Fruit fly (Drosophila melanogaster) whole organism, adult: ENCODE results near the gene CG7560.

Experiments
- CG11617 ChIP-seq: fragments of 200-800 bp; sonication (Bioruptor generic); optimal IDR thresholded peaks from 2 replicates; lab custom pipeline; 2017; ENCODE audit warnings: mild to moderate bottlenecking, missing biosample characterization, missing genetic modification reagents, missing genetic modification characterization
- CG12768 ChIP-seq: fragments of 200-800 bp; sonication (Bioruptor generic); optimal IDR thresholded peaks from 2 replicates; lab custom pipeline; 2017; ENCODE audit warnings: missing biosample characterization, missing genetic modification characterization, mild to moderate bottlenecking, moderate library complexity, missing genetic modification reagents
- CG14711 ChIP-seq: fragments of 200-800 bp; sonication (Bioruptor generic); optimal IDR thresholded peaks from 2 replicates; lab custom pipeline; 2018; ENCODE audit warnings: missing biosample characterization, mild to moderate bottlenecking, missing genetic modification characterization, moderate library complexity
- CG1620 ChIP-seq: fragments of 200-800 bp; sonication (Bioruptor generic); optimal IDR thresholded peaks from 2 replicates; lab custom pipeline; 2016; ENCODE audit warnings: missing biosample characterization, missing genetic modification characterization
- CG33017 ChIP-seq: fragments of 200-800 bp; sonication (Bioruptor generic); optimal IDR thresholded peaks from 2 replicates; lab custom pipeline; 2018; ENCODE audit warnings: missing biosample characterization, mild to moderate bottlenecking, missing genetic modification characterization, moderate library complexity
- CG5204 ChIP-seq: fragments of 200-800 bp; sonication (Bioruptor generic); optimal IDR thresholded peaks from 2 replicates; lab custom pipeline; 2016; ENCODE audit warnings: missing biosample characterization, missing genetic modification characterization
- CG7045 ChIP-seq: fragments of 200-800 bp; sonication (Bioruptor generic); optimal IDR thresholded peaks from 2 replicates; lab custom pipeline; 2017; ENCODE audit warnings: missing biosample characterization, mild to moderate bottlenecking, missing genetic modification characterization
- CG7101 ChIP-seq: fragments of 200-800 bp; sonication (Bioruptor generic); optimal IDR thresholded peaks from 2 replicates; lab custom pipeline; 2018; ENCODE audit warnings: missing biosample characterization, mild to moderate bottlenecking, missing genetic modification characterization, moderate library complexity
- Clk ChIP-seq: fragments of 200-800 bp; sonication (Bioruptor generic); optimal IDR thresholded peaks from 2 replicates; lab custom pipeline; 2017; ENCODE audit warnings: missing biosample characterization, missing genetic modification characterization
- Hr96 ChIP-seq: fragments of 200-800 bp; sonication (Bioruptor generic); optimal IDR thresholded peaks from 2 replicates; lab custom pipeline; 2016; ENCODE audit warnings: missing biosample characterization, missing genetic modification characterization
- Mnt ChIP-seq: fragments of 200-800 bp; sonication (Bioruptor generic); optimal IDR thresholded peaks from 2 replicates; lab custom pipeline; 2016; ENCODE audit warnings: missing biosample characterization, mild to moderate bottlenecking, missing genetic modification characterization
- bab1 ChIP-seq: fragments of 200-800 bp; sonication (Bioruptor generic); optimal IDR thresholded peaks from 3 replicates; lab custom pipeline; 2019; ENCODE audit warnings: missing biosample characterization, mild to moderate bottlenecking, missing genetic modification characterization, moderate library complexity
- cic ChIP-seq: fragments of 200-800 bp; sonication (Bioruptor generic); optimal IDR thresholded peaks from 2 replicates; lab custom pipeline; 2017; ENCODE audit warnings: missing biosample characterization, mild to moderate bottlenecking, missing genetic modification characterization, moderate library complexity
- cnc ChIP-seq, 2 experiments: fragments of >200 bp; optimal IDR thresholded peaks; 2 replicates each; lab custom pipeline; 2017
- kay ChIP-seq: fragments of 200-800 bp; sonication (Bioruptor generic); peaks from one replicate; lab custom pipeline; 2016; ENCODE audit warnings: missing biosample characterization, missing genetic modification characterization, borderline replicate concordance
- ovo ChIP-seq: fragments of 200-800 bp; sonication (Bioruptor generic); optimal IDR thresholded peaks from 2 replicates; lab custom pipeline; 2016; ENCODE audit warnings: missing biosample characterization, missing genetic modification characterization
- pad ChIP-seq: fragments of 200-800 bp; sonication (Bioruptor generic); optimal IDR thresholded peaks from 3 replicates; lab custom pipeline; 2017; ENCODE audit warnings: missing biosample characterization, missing genetic modification characterization, mild to moderate bottlenecking, moderate library complexity, missing genetic modification reagents
- tj ChIP-seq: fragments of 200-800 bp; sonication (Bioruptor generic); optimal IDR thresholded peaks from 3 replicates; lab custom pipeline; 2017; ENCODE audit warnings: missing biosample characterization, mild to moderate bottlenecking, missing genetic modification characterization, moderate library complexity
- toe ChIP-seq: fragments of 200-800 bp; sonication (Bioruptor generic); optimal IDR thresholded peaks from 2 replicates; lab custom pipeline; 2016; ENCODE audit warnings: missing biosample characterization, missing genetic modification characterization

The CG7560 gene

DNA sequence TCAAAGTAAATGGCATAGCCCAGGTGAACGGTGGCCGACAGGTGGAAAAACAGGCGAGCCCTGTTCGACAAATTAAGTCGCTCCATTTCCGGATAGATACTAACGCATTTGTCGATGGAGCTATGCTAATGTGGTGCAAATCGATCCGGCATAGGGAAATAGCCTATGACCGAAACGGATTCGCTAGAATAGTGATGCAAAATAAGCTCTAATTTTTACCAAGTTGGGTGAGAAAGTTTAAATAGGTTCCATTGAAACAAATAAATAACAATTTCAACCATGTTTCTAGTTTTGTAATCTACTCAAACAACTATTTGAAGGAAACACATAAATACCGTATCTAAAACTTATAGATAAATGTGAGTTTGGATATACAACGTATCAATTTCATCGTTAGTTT, 10.4 kb downstream of the CG7560 start, which contains the start of gene CG6149:
TSS of gene CG6149 (minus strand) at position 101 of the 400 bp plus-strand sequence.
- TF ChIP-seq Clk (GFP tag; lab: Kevin White, UChicago), result no peak
- no peak for TF ChIP-seq cic

DNA sequence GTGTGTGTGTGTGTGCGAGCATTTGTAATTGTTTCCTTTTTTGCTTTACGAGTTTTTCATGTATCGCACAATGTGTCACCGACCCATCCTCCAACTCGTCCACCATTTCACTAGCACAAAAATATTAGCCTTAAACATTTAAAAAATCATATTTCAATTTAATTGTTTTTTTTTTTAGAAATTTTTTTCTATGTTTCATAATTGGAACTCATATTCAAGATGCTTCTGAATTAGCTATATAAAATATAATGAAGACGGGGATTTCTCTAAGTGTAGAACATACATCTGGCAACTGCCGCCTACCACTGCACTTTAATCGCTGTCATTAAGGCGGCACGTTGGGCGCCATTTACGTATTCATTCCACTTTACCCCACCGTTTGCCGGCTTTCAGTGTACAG, 14.6 kb downstream of the CG7560 start:
- TF ChIP-seq cic (no peak), Hr96 (GFP tag; lab: Kevin White, UChicago) (no peak), CG5204 (GFP tag; lab: Kevin White, UChicago) (no peak), Clk (GFP tag; lab: Kevin White, UChicago) (no peak), CG14711 (tag; lab: Kevin White, UChicago) (no peak), CG33017 (tag; lab: Kevin White, UChicago) (no peak)

DNA sequence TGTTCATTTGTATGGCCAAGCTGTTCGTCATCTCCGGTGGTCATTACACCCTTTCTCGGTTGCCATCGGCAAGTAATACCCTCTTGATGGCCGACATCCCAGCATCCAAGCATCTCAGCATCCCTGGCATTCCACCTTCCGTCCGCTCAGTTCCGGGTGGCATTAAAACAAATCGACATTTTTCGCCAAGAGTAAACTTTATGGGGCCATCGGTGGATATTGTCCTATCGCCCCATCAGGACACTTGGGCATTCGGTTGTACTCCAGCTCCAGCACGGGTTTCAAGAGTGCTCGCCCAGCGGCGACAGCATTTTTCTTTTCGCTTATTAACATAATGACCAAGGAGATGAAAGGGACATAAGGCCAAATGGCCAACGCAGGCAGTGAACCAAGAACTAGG, 15.3 kb downstream of the CG7560 start:
- TF ChIP-seq toe (GFP tag; lab: Kevin White, UChicago) (no peak), ovo (GFP tag; lab: Kevin White, UChicago) (no peak), Mnt (GFP tag; lab: Kevin White, UChicago) (no peak), CG5204 (GFP tag; lab: Kevin White, UChicago) (no peak), CG1620 (no peak), CG12768 (GFP tag; lab: Kevin White, UChicago) (no peak), bab1 (GFP tag; lab: Kevin White, UChicago) (no peak), kay (no peak), CG14711 (tag; lab: Kevin White, UChicago) (no peak), Clk (GFP tag; lab: Kevin White, UChicago) (no peak), CG11617 (no peak), cic (no peak), tj (GFP tag; lab: Kevin White, UChicago) (no peak), CG33017 (tag; lab: Kevin White, UChicago) (no peak), Hr96 (GFP tag; lab: Kevin White, UChicago) (no peak), CG7045 (no peak), pad (GFP tag; lab: Kevin White, UChicago) (no peak), CG7101 (tag; lab: Kevin White, UChicago) (no peak)

DNA sequence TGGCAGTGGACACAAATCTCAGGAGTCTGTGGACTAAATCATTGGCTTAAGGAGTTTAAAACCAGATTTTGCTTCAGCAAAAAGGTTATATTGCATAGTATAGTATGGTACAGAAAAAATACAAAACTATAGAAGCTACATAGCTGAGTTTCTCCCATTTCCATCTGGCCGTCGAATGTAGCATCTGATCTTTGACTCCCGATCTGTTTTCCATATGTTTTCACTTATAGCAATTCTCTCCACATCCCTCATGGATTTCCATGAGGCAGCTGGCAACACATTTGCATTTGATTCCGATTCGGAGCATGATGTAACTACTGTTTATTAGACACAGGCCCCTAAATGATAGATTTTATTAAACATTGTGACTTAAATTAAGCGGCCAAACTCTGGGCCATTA, 15.8 kb downstream of the CG7560 start:
- TF ChIP-seq CG14711 (tag; lab: Kevin White, UChicago) (no peak), CG5204 (GFP tag; lab: Kevin White, UChicago) (no peak), CG11617 (no peak), tj (GFP tag; lab: Kevin White, UChicago) (no peak)

DNA sequence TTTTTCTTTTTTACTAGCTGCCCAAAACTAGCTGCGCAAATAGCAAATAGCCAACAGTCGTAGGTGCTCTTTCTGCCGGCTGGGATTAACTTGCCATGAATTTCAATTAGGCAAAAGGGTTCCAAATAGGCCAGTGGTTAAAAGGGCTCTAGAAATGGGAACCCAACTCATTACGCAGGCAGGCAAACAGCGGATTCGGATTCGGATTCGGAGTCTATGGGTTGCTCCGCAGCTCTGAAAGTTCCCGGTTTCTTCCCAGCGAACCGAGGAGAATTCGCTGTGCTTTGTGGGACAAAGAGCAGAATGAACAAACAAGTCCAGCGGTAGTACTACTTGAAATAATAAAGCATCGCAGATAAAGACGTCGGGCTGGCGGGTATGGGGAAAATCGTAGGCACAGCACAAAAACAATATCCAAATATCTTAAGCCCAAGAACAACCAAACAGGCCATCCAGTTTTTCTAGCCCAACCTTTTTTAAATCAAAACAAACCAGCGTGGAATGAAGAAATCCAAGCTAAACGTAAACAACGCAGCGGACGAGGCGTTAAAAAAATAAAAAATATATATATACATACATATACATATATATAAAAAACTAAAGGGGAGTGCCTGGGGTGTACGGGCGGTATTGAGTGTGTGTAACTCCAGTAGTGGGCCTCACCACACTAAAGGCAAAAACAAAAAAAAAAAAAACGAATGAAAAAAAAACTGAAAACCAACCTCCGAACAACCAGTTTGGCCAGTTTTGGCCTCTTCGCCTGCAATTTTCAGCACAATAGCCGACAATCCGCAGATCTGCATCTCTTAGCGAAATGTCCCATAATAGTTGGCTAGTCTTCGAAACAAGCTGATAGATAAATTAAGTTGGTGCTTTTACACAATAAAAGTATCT, 17.2 kb downstream of the CG7560 start:
- TF ChIP-seq pad (GFP tag; lab: Kevin White, UChicago) (no peak), CG12768 (GFP tag; lab: Kevin White, UChicago) (no peak), cic (no peak), CG11617 (no peak), CG1620 (no peak), Mnt (GFP tag; lab: Kevin White, UChicago) (no peak), CG33017 (tag; lab: Kevin White, UChicago) (no peak), CG7101 (tag; lab: Kevin White, UChicago) (no peak)

DNA sequence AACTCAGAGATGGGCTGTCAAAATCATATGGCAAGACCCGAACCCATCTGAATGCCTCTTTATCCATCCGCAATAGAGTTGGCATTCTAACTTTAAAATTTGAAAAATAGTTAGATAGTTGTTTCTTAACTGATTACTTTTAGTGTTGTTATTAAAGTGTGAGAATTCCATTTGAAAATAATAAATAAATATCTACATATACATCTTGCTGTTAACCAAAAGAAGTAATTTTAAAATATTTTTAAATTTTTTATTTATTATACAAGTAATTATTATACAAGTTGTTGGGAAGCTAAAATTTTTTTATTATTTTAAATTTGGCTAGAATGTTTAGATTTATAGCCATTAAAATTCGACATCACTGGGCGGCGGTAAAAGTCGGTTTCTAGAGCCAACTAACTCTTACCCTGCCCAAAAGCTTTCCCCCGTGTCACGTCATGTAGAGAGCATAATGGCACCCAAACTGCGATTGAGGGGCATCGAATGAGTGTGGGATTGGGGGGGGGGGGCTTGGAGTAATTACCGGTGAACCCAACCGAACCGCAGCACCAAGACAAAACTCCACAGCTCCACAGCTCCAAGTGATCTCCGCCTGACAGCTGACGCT, 18.6 kb downstream of the CG7560 start:
- TF ChIP-seq CG14711 (tag; lab: Kevin White, UChicago), result no peak
- no peak for TF ChIP-seq CG11617
- TF ChIP-seq pad (GFP tag; lab: Kevin White, UChicago), result no peak
- no peak for TF ChIP-seq kay

DNA sequence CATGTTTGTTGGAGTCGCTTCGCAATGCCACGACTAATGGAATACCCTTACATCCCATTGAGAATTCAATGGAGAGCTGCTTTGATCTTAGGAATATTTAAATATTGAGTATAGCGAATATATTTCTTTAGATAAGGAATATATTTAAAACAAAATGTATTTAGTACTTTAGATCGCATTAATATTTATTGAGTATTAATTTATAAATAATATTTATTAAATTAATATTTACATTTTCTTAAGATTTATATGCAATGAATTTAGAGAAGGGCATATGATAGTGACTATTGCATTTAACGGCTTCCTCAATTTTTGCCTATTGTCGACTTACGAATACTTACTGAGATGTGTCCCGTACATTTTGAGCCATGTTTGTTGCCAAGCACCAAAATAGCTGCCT, 19.2 kb downstream of the CG7560 start:
- TF ChIP-seq CG12768 (GFP tag; lab: Kevin White, UChicago), result no peak
- TF ChIP-seq CG1620, result no peak
- TF ChIP-seq Mnt (GFP tag; lab: Kevin White, UChicago), result no peak
- no peak for TF ChIP-seq tj (GFP tag; lab: Kevin White, UChicago)
- TF ChIP-seq CG33017 (tag; lab: Kevin White, UChicago), result no peak
- TF ChIP-seq ovo (GFP tag; lab: Kevin White, UChicago), result no peak
- no peak for TF ChIP-seq CG11617
- TF ChIP-seq kay, result no peak
- no peak for TF ChIP-seq CG5204 (GFP tag; lab: Kevin White, UChicago)
- TF ChIP-seq cic, result no peak
- TF ChIP-seq CG7045, result no peak
- TF ChIP-seq pad (GFP tag; lab: Kevin White, UChicago), result no peak

DNA sequence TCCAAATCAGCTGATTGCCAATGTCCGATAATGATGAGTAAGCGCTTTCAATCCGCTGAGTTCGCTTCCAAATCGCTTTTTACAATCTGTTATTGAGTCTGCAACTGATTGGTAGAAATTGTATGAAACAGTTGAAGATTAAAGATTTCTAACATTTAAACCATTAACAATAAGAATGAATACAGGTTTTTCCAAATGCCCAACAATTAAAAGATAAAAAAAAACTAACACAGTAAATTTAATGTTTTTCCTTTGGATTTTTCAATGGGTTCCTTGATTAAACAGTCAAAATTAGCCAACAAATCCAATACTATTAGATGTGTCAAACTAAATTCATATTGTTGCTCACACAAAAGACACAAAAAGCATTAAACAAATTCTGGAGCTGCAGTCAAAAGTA, 19.9 kb downstream of the CG7560 start, which contains the start of gene CG7557:
TSS of gene CG7557 (plus strand) at position 301 of the 400 bp plus-strand sequence.
- TF ChIP-seq bab1 (GFP tag; lab: Kevin White, UChicago) (no peak), CG7101 (tag; lab: Kevin White, UChicago) (no peak), CG33017 (tag; lab: Kevin White, UChicago) (no peak), tj (GFP tag; lab: Kevin White, UChicago) (no peak), Hr96 (GFP tag; lab: Kevin White, UChicago) (no peak), Clk (GFP tag; lab: Kevin White, UChicago) (no peak), Mnt (GFP tag; lab: Kevin White, UChicago) (no peak), pad (GFP tag; lab: Kevin White, UChicago) (no peak), ovo (GFP tag; lab: Kevin White, UChicago) (no peak), cnc (optimal IDR thresholded peaks at IDR 0.05; lab: Kevin White, UChicago) (no peak), CG7045 (no peak)
